Worm (Caenorhabditis elegans) whole organism, mixed stage, embryonic: ENCODE data around the gene F20D6.6.

Source experiments
- blmp-1 ChIP-seq: fragments of 150-350 bp; optimal IDR thresholded peaks from 2 replicates; lab custom pipeline; 2014; ENCODE audit warnings: missing biosample characterization, missing genetic modification characterization
- nhr-12 ChIP-seq: fragments of 150-350 bp; optimal IDR thresholded peaks from 2 replicates; lab custom pipeline; 2014; ENCODE audit warnings: missing biosample characterization, missing genetic modification characterization
- nhr-237 ChIP-seq: fragments of 150-350 bp; optimal IDR thresholded peaks from 2 replicates; lab custom pipeline; 2014; ENCODE audit warnings: missing biosample characterization, missing genetic modification characterization
- nhr-28 ChIP-seq: fragments of 150-350 bp; optimal IDR thresholded peaks from 2 replicates; lab custom pipeline; 2014; ENCODE audit warnings: missing biosample characterization, missing genetic modification characterization
- pha-4 ChIP-seq: fragments of 150-350 bp; optimal IDR thresholded peaks from 2 replicates; lab custom pipeline; 2018; ENCODE audit warnings: missing biosample characterization, missing genetic modification reagents, missing genetic modification characterization
- snpc-4 ChIP-seq: fragments of 150-350 bp; optimal IDR thresholded peaks from 2 replicates; lab custom pipeline; 2014; ENCODE audit warnings: missing biosample characterization, missing genetic modification characterization
- sptf-1 ChIP-seq: sonication (generic microtip); optimal IDR thresholded peaks from 2 replicates; lab custom pipeline; 2017; ENCODE audit warnings: mild to moderate bottlenecking, missing genetic modification characterization, moderate library complexity, missing compliant biosample characterization
- unc-62 ChIP-seq: fragments of 150-350 bp; optimal IDR thresholded peaks from 2 replicates; lab custom pipeline; 2014; ENCODE audit warnings: missing biosample characterization, missing genetic modification reagents, missing genetic modification characterization

ce11 chrV:8203085-8203643, 43.4 kb downstream of the F20D6.6 start, which contains the start of gene cest-17:
- TF ChIP-seq unc-62 (GFP tag; lab: Kevin White, UChicago) (no peak), pha-4 (tag; lab: Kevin White, UChicago) (peak; percentile 6), nhr-237 (tag; lab: Kevin White, UChicago) (no peak), blmp-1 (tag; lab: Kevin White, UChicago) (no peak), sptf-1 (no peak), nhr-28 (no peak), nhr-12 (tag; lab: Kevin White, UChicago) (no peak), snpc-4 (no peak)
